Worm (Caenorhabditis elegans): ENCODE data around the gene seu-1.

The seu-1 gene

ce11 chrIV:6328198-6328597 is 1.2 kb upstream of the seu-1 start:
- TF ChIP-seq ceh-2 (tag; optimal IDR thresholded peaks at IDR 0.05) (no peak), lin-11 (tag; optimal IDR thresholded peaks at IDR 0.05) (no peak), ttx-3 (tag; optimal IDR thresholded peaks at IDR 0.05) (no peak), unc-42 (tag; optimal IDR thresholded peaks at IDR 0.05) (no peak), nfya-1 (tag; optimal IDR thresholded peaks at IDR 0.05) (no peak), ceh-9 (tag; optimal IDR thresholded peaks at IDR 0.05) (no peak), ets-4 (tag; optimal IDR thresholded peaks at IDR 0.05) (no peak), pha-2 (tag; optimal IDR thresholded peaks at IDR 0.05) (no peak), nhr-11 (tag; optimal IDR thresholded peaks at IDR 0.05) (no peak), hlh-15 (tag; optimal IDR thresholded peaks at IDR 0.05) (no peak), T23F11.4 (GFP tag; optimal IDR thresholded peaks at IDR 0.05) (no peak), ceh-6 (GFP tag; optimal IDR thresholded peaks at IDR 0.05) (no peak), ceh-14 (tag; optimal IDR thresholded peaks at IDR 0.05) (no peak), dve-1 (tag; optimal IDR thresholded peaks at IDR 0.05) (no peak), fkh-6 (tag; optimal IDR thresholded peaks at IDR 0.05) (no peak), tbx-2 (tag; optimal IDR thresholded peaks at IDR 0.05) (no peak), syd-9 (tag; optimal IDR thresholded peaks at IDR 0.05) (no peak), madf-2 (tag; optimal IDR thresholded peaks at IDR 0.05) (no peak), unc-86 (tag; optimal IDR thresholded peaks at IDR 0.05) (no peak), ceh-19 (GFP tag; optimal IDR thresholded peaks at IDR 0.05) (no peak)

- no peak for TF ChIP-seq ceh-2 (tag; optimal IDR thresholded peaks at IDR 0.05)
- TF ChIP-seq rnt-1 (tag; optimal IDR thresholded peaks at IDR 0.05), result peak; percentile 11
- TF ChIP-seq elt-2 (tag; optimal IDR thresholded peaks at IDR 0.05), result peak; percentile 56
- no peak for TF ChIP-seq pha-2 (tag; optimal IDR thresholded peaks at IDR 0.05)
These were observed 1.4 kb downstream of the seu-1 start for ce11 chrIV:6330790-6331189.

- TF ChIP-seq elt-4 (tag; optimal IDR thresholded peaks at IDR 0.05) (no peak), K09A11.1 (tag; optimal IDR thresholded peaks at IDR 0.05; ENCODE audit: insufficient read depth) (no peak), hlh-8 (tag; optimal IDR thresholded peaks at IDR 0.05) (no peak), Y22D7AL.16 (tag; optimal IDR thresholded peaks at IDR 0.05) (no peak), nfya-1 (tag; optimal IDR thresholded peaks at IDR 0.05) (no peak), che-1 (tag; optimal IDR thresholded peaks at IDR 0.05) (no peak), ceh-9 (tag; optimal IDR thresholded peaks at IDR 0.05) (no peak), ceh-48 (tag; optimal IDR thresholded peaks at IDR 0.05) (no peak), lim-6 (tag; optimal IDR thresholded peaks at IDR 0.05) (no peak), hlh-15 (tag; optimal IDR thresholded peaks at IDR 0.05) (no peak)
These were observed 4.5 kb downstream of the seu-1 start, which contains the start of gene blos-2 for ce11 chrIV:6333915-6334314. blos-2 (plus strand) TSS chrIV:6334215.

ce11 chrIV:6335908-6336307 is 6.5 kb downstream of the seu-1 start, which contains the start of gene mif-4:
mif-4 (minus strand) TSS chrIV:6335994.
- no peak for TF ChIP-seq ttx-3 (tag; optimal IDR thresholded peaks at IDR 0.05)
- TF ChIP-seq madf-2 (tag; optimal IDR thresholded peaks at IDR 0.05), result no peak
- no peak for TF ChIP-seq ahr-1 (tag; optimal IDR thresholded peaks at IDR 0.05)
- TF ChIP-seq ceh-22 (tag; optimal IDR thresholded peaks at IDR 0.05), result no peak
- TF ChIP-seq lin-11 (tag; optimal IDR thresholded peaks at IDR 0.05), result no peak
- TF ChIP-seq unc-3 (GFP tag; conservative IDR thresholded peaks at IDR 0.05), result no peak
- TF ChIP-seq unc-3 (tag; optimal IDR thresholded peaks at IDR 0.05), result no peak
- no peak for TF ChIP-seq C08G9.2 (tag; optimal IDR thresholded peaks at IDR 0.05)
- no peak for TF ChIP-seq ceh-45 (GFP tag; IDR thresholded peaks at IDR 0.05)
- TF ChIP-seq gmeb-2 (tag; optimal IDR thresholded peaks at IDR 0.05), result no peak
- TF ChIP-seq hlh-8 (tag; optimal IDR thresholded peaks at IDR 0.05), result no peak
- no peak for TF ChIP-seq syd-9 (tag; optimal IDR thresholded peaks at IDR 0.05)
- TF ChIP-seq nfya-1 (tag; optimal IDR thresholded peaks at IDR 0.05), result no peak
- no peak for TF ChIP-seq fax-1 (tag; optimal IDR thresholded peaks at IDR 0.05)
- no peak for TF ChIP-seq hlh-13 (GFP tag; optimal IDR thresholded peaks at IDR 0.05)
- no peak for TF ChIP-seq pag-3 (tag; optimal IDR thresholded peaks at IDR 0.05; ENCODE audit: borderline replicate concordance)
- TF ChIP-seq ceh-34 (tag; optimal IDR thresholded peaks at IDR 0.05), result no peak
